Worm (Caenorhabditis elegans): ENCODE data around the gene F57G12.1.

The F57G12.1 gene

ce11 chrX:12158641-12159040 lies 12.8 kb downstream of the F57G12.1 start:
- TF ChIP-seq sem-4 (tag; optimal IDR thresholded peaks at IDR 0.05) (peak; percentile 4), gmeb-1 (tag; optimal IDR thresholded peaks at IDR 0.05) (no peak), nhr-21 (tag; optimal IDR thresholded peaks at IDR 0.05) (no peak), elt-3 (tag; optimal IDR thresholded peaks at IDR 0.05) (no peak), lin-11 (tag; optimal IDR thresholded peaks at IDR 0.05) (no peak), sma-9 (GFP tag; optimal IDR thresholded peaks at IDR 0.05) (peak; percentile 4), sma-9 (tag; optimal IDR thresholded peaks at IDR 0.05) (no peak), lin-39 (tag; optimal IDR thresholded peaks at IDR 0.05) (no peak), nhr-10 (tag; optimal IDR thresholded peaks at IDR 0.05) (no peak), mbf-1 (tag; optimal IDR thresholded peaks at IDR 0.05) (no peak), unc-55 (GFP tag; optimal IDR thresholded peaks at IDR 0.05) (peak; percentile 5), ztf-4 (tag; optimal IDR thresholded peaks at IDR 0.05) (no peak), Y55F3AM.14 (GFP tag; optimal IDR thresholded peaks at IDR 0.05) (no peak), sma-3 (GFP tag; optimal IDR thresholded peaks at IDR 0.05) (no peak), C34F6.9 (tag; optimal IDR thresholded peaks at IDR 0.05) (no peak), R02D3.7 (tag; optimal IDR thresholded peaks at IDR 0.05) (no peak), elt-1 (tag; optimal IDR thresholded peaks at IDR 0.05) (no peak), peb-1 (tag; optimal IDR thresholded peaks at IDR 0.05) (no peak), mdl-1 (tag; optimal IDR thresholded peaks at IDR 0.05) (no peak)

ce11 chrX:12154055-12154898 lies 17.2 kb downstream of the F57G12.1 start, which contains the start of gene mfsd-11:
Gene mfsd-11, minus strand, starts transcription at chrX:12154105.
- TF ChIP-seq fos-1 (tag; optimal IDR thresholded peaks at IDR 0.05) (peak; percentile 36), nhr-21 (tag; optimal IDR thresholded peaks at IDR 0.05) (no peak), ceh-16 (tag; optimal IDR thresholded peaks at IDR 0.05) (peak; percentile 81), lin-13 (GFP tag; optimal IDR thresholded peaks at IDR 0.05) (no peak)

- TF ChIP-seq ztf-4 (tag; optimal IDR thresholded peaks at IDR 0.05): no peak
- peak; percentile 15 for TF ChIP-seq lin-11 (tag; optimal IDR thresholded peaks at IDR 0.05)
These were observed 21.8 kb downstream of the F57G12.1 start, which contains the start of gene znf-474 for ce11 chrX:12149638-12150137. Gene znf-474, plus strand, starts transcription at chrX:12149924.

ce11 chrX:12146453-12147085 lies 24.9 kb downstream of the F57G12.1 start, which contains the start of gene pycr-1:
Gene pycr-1, plus strand, starts transcription at chrX:12146832.
- no peak for TF ChIP-seq C34F6.9 (tag; optimal IDR thresholded peaks at IDR 0.05)
- TF ChIP-seq F13H6.1 (tag; optimal IDR thresholded peaks at IDR 0.05): peak; percentile 3
- no peak for TF ChIP-seq R02D3.7 (tag; optimal IDR thresholded peaks at IDR 0.05)
- peak; percentile 19 for TF ChIP-seq gmeb-1 (tag; optimal IDR thresholded peaks at IDR 0.05)
- TF ChIP-seq nhr-129 (tag; optimal IDR thresholded peaks at IDR 0.05): no peak
- no peak for TF ChIP-seq lin-11 (tag; optimal IDR thresholded peaks at IDR 0.05)
- TF ChIP-seq nhr-12 (tag; optimal IDR thresholded peaks at IDR 0.05): no peak
- no peak for TF ChIP-seq nhr-237 (tag; optimal IDR thresholded peaks at IDR 0.05)
- TF ChIP-seq sma-9 (GFP tag; optimal IDR thresholded peaks at IDR 0.05): peak; percentile 54
- no peak for TF ChIP-seq sma-9 (tag; optimal IDR thresholded peaks at IDR 0.05)
- TF ChIP-seq elt-3 (tag; optimal IDR thresholded peaks at IDR 0.05): no peak
- no peak for TF ChIP-seq nhr-77 (tag; optimal IDR thresholded peaks at IDR 0.05)
- TF ChIP-seq unc-39 (tag; optimal IDR thresholded peaks at IDR 0.05): no peak
- TF ChIP-seq nhr-10 (tag; optimal IDR thresholded peaks at IDR 0.05): no peak
- no peak for TF ChIP-seq sem-4 (tag; optimal IDR thresholded peaks at IDR 0.05)
- TF ChIP-seq mab-5 (tag; optimal IDR thresholded peaks at IDR 0.05): no peak
- no peak for TF ChIP-seq skn-1 (tag; optimal IDR thresholded peaks at IDR 0.05)
- TF ChIP-seq Y55F3AM.14 (GFP tag; optimal IDR thresholded peaks at IDR 0.05): no peak
- TF ChIP-seq ztf-11 (tag; optimal IDR thresholded peaks at IDR 0.05): no peak
- TF ChIP-seq dmd-4 (tag; optimal IDR thresholded peaks at IDR 0.05): no peak
- TF ChIP-seq fos-1 (tag; optimal IDR thresholded peaks at IDR 0.05): peak; percentile 52
- TF ChIP-seq ceh-82 (tag; optimal IDR thresholded peaks at IDR 0.05): no peak
- no peak for TF ChIP-seq alr-1 (tag; optimal IDR thresholded peaks at IDR 0.05)
- no peak for TF ChIP-seq unc-55 (GFP tag; optimal IDR thresholded peaks at IDR 0.05)
- TF ChIP-seq unc-62 (GFP tag; optimal IDR thresholded peaks at IDR 0.05): no peak
- no peak for TF ChIP-seq lin-39 (tag; optimal IDR thresholded peaks at IDR 0.05)
- TF ChIP-seq crh-2 (tag; optimal IDR thresholded peaks at IDR 0.05): no peak
- TF ChIP-seq nhr-25 (tag; optimal IDR thresholded peaks at IDR 0.05): no peak
- TF ChIP-seq ceh-16 (tag; optimal IDR thresholded peaks at IDR 0.05): no peak
